Fruit fly (Drosophila melanogaster): ENCODE data around the gene DIP-gamma.
A peak's percentile ranks its signal among the peaks of the same experiment; 100 is the strongest.

Gene DIP-gamma

DNA sequence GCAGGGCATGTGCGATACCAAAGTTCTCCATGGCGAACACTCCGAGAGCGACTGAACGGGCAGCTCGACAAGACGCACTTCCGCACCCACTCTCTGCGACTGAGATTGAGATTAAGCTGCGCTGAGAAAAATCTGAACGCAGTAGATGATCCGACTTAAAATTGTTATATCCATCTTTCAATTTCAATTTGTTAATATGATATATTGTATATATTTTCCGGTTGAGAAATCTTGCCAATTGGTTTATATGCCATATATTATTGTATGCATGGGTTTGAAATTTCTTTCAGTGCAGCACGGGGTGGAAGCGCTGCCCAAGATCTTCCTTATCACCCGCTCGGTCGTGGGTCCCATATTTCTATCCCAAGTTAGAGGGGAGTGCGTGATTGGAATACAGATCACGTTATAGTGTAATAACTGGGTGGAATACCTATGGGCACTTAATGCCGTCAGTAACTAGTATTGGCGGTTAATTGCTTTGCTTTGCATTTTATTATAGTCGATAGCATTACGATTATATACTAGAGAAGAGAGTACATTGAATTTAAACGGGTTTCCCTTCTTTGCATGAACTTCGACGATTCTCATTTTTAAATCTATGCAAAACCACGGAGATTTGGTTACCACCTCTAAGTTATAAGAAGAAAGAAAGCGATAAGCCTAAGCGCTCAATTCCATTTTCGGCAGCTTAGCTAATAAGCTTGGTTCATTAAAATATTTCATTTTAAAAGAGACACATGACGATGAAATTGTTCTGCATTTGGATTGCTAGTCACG lies 89.9 kb downstream of the DIP-gamma start, which contains the start of the genes Nepl19 and Nepl20 (continued):
- TF ChIP-seq CG10274 (GFP tag; optimal IDR thresholded peaks at IDR 0.05) (peak; percentile 57), ken (GFP tag; IDR thresholded peaks at IDR 0.05) (peak; percentile 64; the same call in 2 of the 3 replicates), MTF-1 (GFP tag; optimal IDR thresholded peaks at IDR 0.05; ENCODE audit: borderline replicate concordance) (peak; percentile 53), Mes4 (GFP tag; optimal IDR thresholded peaks at IDR 0.05) (peak; percentile 15), wek (GFP tag; optimal IDR thresholded peaks at IDR 0.05) (peak; percentile 21), lola (GFP tag; optimal IDR thresholded peaks at IDR 0.05) (peak in 1 of 3 experiments; percentile 68), chif (GFP tag; optimal IDR thresholded peaks at IDR 0.05) (peak; percentile 55 to 61), caup (GFP tag; optimal IDR thresholded peaks at IDR 0.05; ENCODE audit: severe bottlenecking) (peak; percentile 78), CG12236 (GFP tag; optimal IDR thresholded peaks at IDR 0.05) (no peak), Sox102F (GFP tag; optimal IDR thresholded peaks at IDR 0.05) (peak; percentile 79), Mrtf (GFP tag; IDR thresholded peaks at IDR 0.05) (peak; percentile 77), CG4424 (GFP tag; optimal IDR thresholded peaks at IDR 0.05) (peak; percentile 77), fu2 (GFP tag; optimal IDR thresholded peaks at IDR 0.05) (peak; percentile 23), CG7556 (GFP tag; optimal IDR thresholded peaks at IDR 0.05) (peak; percentile 83), H2.0 (GFP tag; IDR thresholded peaks at IDR 0.05) (peak; percentile 69), D (optimal IDR thresholded peaks at IDR 0.05) (no peak), D (GFP tag; optimal IDR thresholded peaks at IDR 0.05) (peak; percentile 70), Pdp1 (GFP tag; optimal IDR thresholded peaks at IDR 0.05) (peak; percentile 48 to 63), CG18011 (GFP tag; optimal IDR thresholded peaks at IDR 0.05) (no peak), Jarid2 (GFP tag; optimal IDR thresholded peaks at IDR 0.05) (peak; percentile 30), CG12659 (GFP tag; optimal IDR thresholded peaks at IDR 0.05) (peak; percentile 61), Adf1 (GFP tag; IDR thresholded peaks at IDR 0.05) (peak; percentile 46), dan (GFP tag; IDR thresholded peaks at IDR 0.05) (peak; percentile 42; the same call in 1 of the 2 replicates), E2f1 (GFP tag; IDR thresholded peaks at IDR 0.05) (peak; percentile 82), CG11696 (GFP tag; IDR thresholded peaks at IDR 0.05) (peak; percentile 59; the same call in 1 of the 2 replicates), CG7928 (GFP tag; optimal IDR thresholded peaks at IDR 0.05) (peak; percentile 30), lov (optimal IDR thresholded peaks at IDR 0.05) (no peak), lov (GFP tag; IDR thresholded peaks at IDR 0.05) (peak; percentile 72; the same call in 1 of the 3 replicates), Trl (optimal IDR thresholded peaks at IDR 0.05) (no peak), Trl (GFP tag; optimal IDR thresholded peaks at IDR 0.05) (peak; percentile 36), CG7786 (GFP tag; optimal IDR thresholded peaks at IDR 0.05) (peak; percentile 43), ash1 (GFP tag; optimal IDR thresholded peaks at IDR 0.05) (no peak), D19B (GFP tag; optimal IDR thresholded peaks at IDR 0.05) (peak; percentile 33), CG1832 (GFP tag; optimal IDR thresholded peaks at IDR 0.05) (no peak), pita (GFP tag; optimal IDR thresholded peaks at IDR 0.05) (no peak), CG7372 (GFP tag; IDR thresholded peaks at IDR 0.05) (peak; percentile 80), bab2 (GFP tag; optimal IDR thresholded peaks at IDR 0.05) (peak; percentile 22), Hsf (GFP tag; optimal IDR thresholded peaks at IDR 0.05) (peak; percentile 72), maf-S (GFP tag; optimal IDR thresholded peaks at IDR 0.05) (no peak), CG17361 (GFP tag; IDR thresholded peaks at IDR 0.05) (peak; percentile 71; the same call in 2 of the 3 replicates), CG13624 (GFP tag; optimal IDR thresholded peaks at IDR 0.05) (peak; percentile 50), Chrac-16 (GFP tag; optimal IDR thresholded peaks at IDR 0.05) (peak; percentile 71), CG14014 (GFP tag; IDR thresholded peaks at IDR 0.05) (peak; percentile 72), CG10959 (GFP tag; IDR thresholded peaks at IDR 0.05) (peak; percentile 72), Eip74EF (GFP tag; optimal IDR thresholded peaks at IDR 0.05) (peak in 1 of 2 experiments; percentile 84), psq (GFP tag; optimal IDR thresholded peaks at IDR 0.05) (no peak), CG10431 (GFP tag; optimal IDR thresholded peaks at IDR 0.05) (no peak), CG18599 (GFP tag; optimal IDR thresholded peaks at IDR 0.05) (peak; percentile 94), HLH54F (GFP tag; optimal IDR thresholded peaks at IDR 0.05) (peak; percentile 47)

Data from whole organism, embryonic.